Fruit fly (Drosophila melanogaster) whole organism, wandering third instar larva: Measurements from ENCODE around the gene Clp.

Experiments used
- Abd-B ChIP-seq: fragments of >200 bp; optimal IDR thresholded peaks from 2 replicates; lab custom pipeline; 2017; ENCODE audit warnings: missing biosample characterization, missing genetic modification characterization
- CG32264 ChIP-seq: fragments of 200-800 bp; sonication (Bioruptor generic); optimal IDR thresholded peaks from 2 replicates; lab custom pipeline; 2016; ENCODE audit warnings: missing biosample characterization, missing genetic modification characterization
- CG9705 ChIP-seq: fragments of 200-800 bp; sonication (Bioruptor generic); optimal IDR thresholded peaks from 2 replicates; lab custom pipeline; 2018; ENCODE audit warnings: missing biosample characterization, mild to moderate bottlenecking, missing genetic modification characterization
- CrebA ChIP-seq: fragments of 200-800 bp; sonication (Bioruptor generic); optimal IDR thresholded peaks from 2 replicates; lab custom pipeline; 2016; ENCODE audit warnings: missing biosample characterization, mild to moderate bottlenecking, missing genetic modification characterization, borderline replicate concordance
- Dfd ChIP-seq: fragments of >200 bp; optimal IDR thresholded peaks from 2 replicates; lab custom pipeline; 2017; ENCODE audit warnings: missing biosample characterization, missing genetic modification characterization
- Dif ChIP-seq: fragments of 200-275, 200-300 bp; sonication (Bioruptor generic); optimal IDR thresholded peaks from 2 replicates; lab custom pipeline; 2018; ENCODE audit warnings: missing biosample characterization, missing genetic modification characterization; ENCODE audit not compliant: partially characterized antibody
- GATAd ChIP-seq: sonication (Bioruptor generic); optimal IDR thresholded peaks from 2 replicates; lab custom pipeline; 2016; ENCODE audit warnings: missing biosample characterization, missing genetic modification characterization
- HLH106 ChIP-seq: fragments of 200-800 bp; optimal IDR thresholded peaks from 3 replicates; lab custom pipeline; 2019; ENCODE audit warnings: missing biosample characterization, mild to moderate bottlenecking, missing genetic modification characterization, moderate library complexity
- Hnf4 ChIP-seq: fragments of 200-800 bp; sonication (Bioruptor generic); optimal IDR thresholded peaks from 2 replicates; lab custom pipeline; 2016; ENCODE audit warnings: missing biosample characterization, mild to moderate bottlenecking, missing genetic modification characterization
- Hr78 ChIP-seq: fragments of >200 bp; optimal IDR thresholded peaks from 2 replicates; lab custom pipeline; 2017; ENCODE audit warnings: missing biosample characterization, missing genetic modification characterization
- Hr83 ChIP-seq: fragments of 200-300 bp; sonication (Bioruptor generic); optimal IDR thresholded peaks from 2 replicates; lab custom pipeline; 2016; ENCODE audit warnings: missing biosample characterization, mild to moderate bottlenecking, missing genetic modification characterization, moderate library complexity; ENCODE audit not compliant: poor library complexity, severe bottlenecking
- Jra ChIP-seq: sonication (Bioruptor generic); optimal IDR thresholded peaks from 2 replicates; lab custom pipeline; 2016; ENCODE audit warnings: missing biosample characterization, missing genetic modification characterization
- Mio ChIP-seq: sonication (Bioruptor generic); optimal IDR thresholded peaks from 2 replicates; lab custom pipeline; 2016; ENCODE audit warnings: missing biosample characterization, missing genetic modification characterization
- Myc ChIP-seq: fragments of >200 bp; optimal IDR thresholded peaks from 2 replicates; lab custom pipeline; 2017
- N ChIP-seq: fragments of >200 bp; optimal IDR thresholded peaks from 2 replicates; lab custom pipeline; 2018; ENCODE audit warnings: missing biosample characterization, missing external identifiers, missing genetic modification characterization
- OdsH ChIP-seq: fragments of 200-800 bp; sonication (Bioruptor generic); optimal IDR thresholded peaks from 2 replicates; lab custom pipeline; 2016; ENCODE audit warnings: missing biosample characterization, mild to moderate bottlenecking, missing genetic modification characterization
- Rel ChIP-seq, 2 experiments: fragments of 200-800 bp; sonication (Bioruptor generic) in 1 of 2; optimal IDR thresholded peaks; 2 replicates in 1 of 2; 3 replicates in 1 of 2; lab custom pipeline; 2016 to 2019; ENCODE audit warnings: mild to moderate bottlenecking in 2 of 2, missing biosample characterization in 2 of 2, missing genetic modification characterization in 2 of 2, moderate library complexity in 1 of 2
- Sp1 ChIP-seq: fragments of 200-800 bp; sonication (Bioruptor generic); optimal IDR thresholded peaks from 3 replicates; lab custom pipeline; 2019; ENCODE audit warnings: missing biosample characterization, mild to moderate bottlenecking, missing genetic modification characterization, moderate library complexity
- Vsx2 ChIP-seq: fragments of 200-300, 225-300 bp; sonication (Bioruptor generic); optimal IDR thresholded peaks from 2 replicates; lab custom pipeline; 2018; ENCODE audit warnings: missing biosample characterization, missing genetic modification characterization; ENCODE audit not compliant: partially characterized antibody
- br ChIP-seq: fragments of 200-800 bp; sonication (Bioruptor generic); optimal IDR thresholded peaks from 2 replicates; lab custom pipeline; 2016; ENCODE audit warnings: missing biosample characterization, missing genetic modification characterization
- brk ChIP-seq: fragments of 200-800 bp; sonication (Bioruptor generic); optimal IDR thresholded peaks from 2 replicates; lab custom pipeline; 2016; ENCODE audit warnings: missing biosample characterization, mild to moderate bottlenecking, missing genetic modification characterization
- dl ChIP-seq, 2 experiments: fragments of 175-275, 200-275 bp in 1 of 2; fragments of 200-275 bp in 1 of 2; sonication (Bioruptor generic); optimal IDR thresholded peaks; lab custom pipeline; 2018; ENCODE audit warnings: mild to moderate bottlenecking in 2 of 2, missing biosample characterization in 2 of 2, missing genetic modification characterization in 2 of 2, moderate library complexity in 2 of 2; ENCODE audit not compliant: partially characterized antibody in 2 of 2, insufficient read depth in 1 of 2
- dmrt93B ChIP-seq: fragments of 200-800 bp; sonication (Bioruptor generic); optimal IDR thresholded peaks from 2 replicates; lab custom pipeline; 2018; ENCODE audit warnings: missing biosample characterization, mild to moderate bottlenecking, missing genetic modification characterization
- dsf ChIP-seq: sonication (Bioruptor generic); optimal IDR thresholded peaks from 2 replicates; lab custom pipeline; 2016; ENCODE audit warnings: missing biosample characterization, missing genetic modification characterization, borderline replicate concordance
- ey ChIP-seq: fragments of 200-800 bp; sonication (Bioruptor generic); optimal IDR thresholded peaks from 2 replicates; lab custom pipeline; 2016; ENCODE audit warnings: missing biosample characterization, missing genetic modification characterization
- foxo ChIP-seq, 2 experiments: fragments of 200-800 bp; sonication (Bioruptor generic); optimal IDR thresholded peaks; 2 replicates in 1 of 2; 3 replicates in 1 of 2; lab custom pipeline; 2016 to 2017; ENCODE audit warnings: missing biosample characterization in 2 of 2, missing genetic modification characterization in 2 of 2
- fru ChIP-seq: fragments of 200-800 bp; sonication (Bioruptor generic); optimal IDR thresholded peaks from 3 replicates; lab custom pipeline; 2016; ENCODE audit warnings: missing biosample characterization, mild to moderate bottlenecking, missing genetic modification characterization
- h ChIP-seq: fragments of 200-800 bp; sonication (Bioruptor generic); optimal IDR thresholded peaks from 3 replicates; lab custom pipeline; 2016; ENCODE audit warnings: missing biosample characterization, mild to moderate bottlenecking, missing genetic modification characterization
- jim ChIP-seq: fragments of 175-275, 200-325 bp; sonication (Bioruptor generic); optimal IDR thresholded peaks from 2 replicates; lab custom pipeline; 2016; ENCODE audit warnings: missing biosample characterization, mild to moderate bottlenecking, missing genetic modification characterization
- lola ChIP-seq: fragments of >200 bp; optimal IDR thresholded peaks from 2 replicates; lab custom pipeline; 2017; ENCODE audit warnings: missing biosample characterization, missing genetic modification characterization
- pan ChIP-seq: fragments of >200 bp; optimal IDR thresholded peaks from 2 replicates; lab custom pipeline; 2017
- psq ChIP-seq: fragments of 200-800 bp; sonication (Bioruptor generic); optimal IDR thresholded peaks from 3 replicates; lab custom pipeline; 2017; ENCODE audit warnings: missing biosample characterization, mild to moderate bottlenecking, missing genetic modification characterization, moderate library complexity
- rgr ChIP-seq: fragments of 200-800 bp; sonication (Bioruptor generic); optimal IDR thresholded peaks from 3 replicates; lab custom pipeline; 2016; ENCODE audit warnings: missing biosample characterization, mild to moderate bottlenecking, missing genetic modification characterization
- sage ChIP-seq: fragments of 200-800 bp; sonication (Bioruptor generic); optimal IDR thresholded peaks from 2 replicates; lab custom pipeline; 2016; ENCODE audit warnings: missing biosample characterization, mild to moderate bottlenecking, missing genetic modification characterization
- sv ChIP-seq: fragments of 200-800 bp; sonication (Bioruptor generic); optimal IDR thresholded peaks from 3 replicates; lab custom pipeline; 2016; ENCODE audit warnings: missing biosample characterization, missing genetic modification characterization
- tai ChIP-seq: sonication (Bioruptor generic); optimal IDR thresholded peaks from 2 replicates; lab custom pipeline; 2016; ENCODE audit warnings: missing biosample characterization, missing genetic modification characterization
- usp ChIP-seq: fragments of >200 bp; optimal IDR thresholded peaks from 2 replicates; lab custom pipeline; 2017; ENCODE audit warnings: missing biosample characterization, missing genetic modification characterization
- woc ChIP-seq: sonication (Bioruptor generic); optimal IDR thresholded peaks from 2 replicates; lab custom pipeline; 2016; ENCODE audit warnings: missing biosample characterization, mild to moderate bottlenecking, missing genetic modification characterization

Gene Clp

dm6 chr2L:843850-844791 lies 24.4 kb downstream of the Clp start:
- no peak for TF ChIP-seq woc (GFP tag; lab: Kevin White, UChicago)
- TF ChIP-seq CG32264 (GFP tag; lab: Kevin White, UChicago) = no peak
- no peak for TF ChIP-seq OdsH (GFP tag; lab: Kevin White, UChicago)
- no peak for TF ChIP-seq Dfd (GFP tag; lab: Kevin White, UChicago)
- peak; percentile 2 for TF ChIP-seq h (GFP tag; lab: Kevin White, UChicago)
- no peak for TF ChIP-seq N (GFP tag; lab: Kevin White, UChicago)
- TF ChIP-seq HLH106 (tag; lab: Kevin White, UChicago) = no peak

- TF ChIP-seq pan (lab: Kevin White, UChicago) (no peak), usp (GFP tag; lab: Kevin White, UChicago) (no peak), ey (GFP tag; lab: Kevin White, UChicago) (peak; percentile 83), foxo (GFP tag; optimal IDR thresholded peaks at IDR 0.05; lab: Kevin White, UChicago) (peak in 1 of 2 experiments; percentile 70), CG9705 (no peak), rgr (GFP tag; lab: Kevin White, UChicago) (peak; percentile 78), sage (no peak), N (GFP tag; lab: Kevin White, UChicago) (no peak), Hr83 (GFP tag; lab: Kevin White, UChicago) (no peak), GATAd (no peak), Abd-B (no peak), dmrt93B (GFP tag; lab: Kevin White, UChicago) (peak; percentile 37), Dfd (GFP tag; lab: Kevin White, UChicago) (no peak), Sp1 (GFP tag; lab: Kevin White, UChicago) (peak; percentile 46), fru (GFP tag; lab: Kevin White, UChicago) (peak; percentile 73), brk (GFP tag; lab: Kevin White, UChicago) (no peak), Mio (GFP tag; lab: Kevin White, UChicago) (no peak), Vsx2 (GFP tag; lab: Kevin White, UChicago) (no peak), lola (no peak), woc (GFP tag; lab: Kevin White, UChicago) (peak; percentile 36), psq (peak; percentile 53), CG32264 (GFP tag; lab: Kevin White, UChicago) (peak; percentile 32), h (GFP tag; lab: Kevin White, UChicago) (peak; percentile 64), tai (GFP tag; lab: Kevin White, UChicago) (no peak), CrebA (GFP tag; lab: Kevin White, UChicago) (no peak), Dif (GFP tag; lab: Kevin White, UChicago) (no peak), HLH106 (tag; lab: Kevin White, UChicago) (peak; percentile 59), dsf (no peak), Hnf4 (GFP tag; lab: Kevin White, UChicago) (peak; percentile 64), OdsH (GFP tag; lab: Kevin White, UChicago) (peak; percentile 69), sv (GFP tag; lab: Kevin White, UChicago) (peak; percentile 79), dl (GFP tag; optimal IDR thresholded peaks at IDR 0.05; lab: Kevin White, UChicago; ENCODE audit: insufficient read depth in 1 of 2, partially characterized antibody in 2 of 2) (no peak), Hr78 (GFP tag; lab: Kevin White, UChicago) (no peak), jim (GFP tag; lab: Kevin White, UChicago) (no peak), Jra (no peak), br (GFP tag; lab: Kevin White, UChicago) (peak; percentile 79), Rel (GFP tag; optimal IDR thresholded peaks at IDR 0.05; lab: Kevin White, UChicago) (no peak), Rel (tag; optimal IDR thresholded peaks at IDR 0.05; lab: Kevin White, UChicago) (no peak), Myc (lab: Kevin White, UChicago) (no peak)
These were observed 25.7 kb downstream of the Clp start for dm6 chr2L:845341-846004.
